Worm (Caenorhabditis elegans): ENCODE measurements around the gene clh-4.

DNA sequence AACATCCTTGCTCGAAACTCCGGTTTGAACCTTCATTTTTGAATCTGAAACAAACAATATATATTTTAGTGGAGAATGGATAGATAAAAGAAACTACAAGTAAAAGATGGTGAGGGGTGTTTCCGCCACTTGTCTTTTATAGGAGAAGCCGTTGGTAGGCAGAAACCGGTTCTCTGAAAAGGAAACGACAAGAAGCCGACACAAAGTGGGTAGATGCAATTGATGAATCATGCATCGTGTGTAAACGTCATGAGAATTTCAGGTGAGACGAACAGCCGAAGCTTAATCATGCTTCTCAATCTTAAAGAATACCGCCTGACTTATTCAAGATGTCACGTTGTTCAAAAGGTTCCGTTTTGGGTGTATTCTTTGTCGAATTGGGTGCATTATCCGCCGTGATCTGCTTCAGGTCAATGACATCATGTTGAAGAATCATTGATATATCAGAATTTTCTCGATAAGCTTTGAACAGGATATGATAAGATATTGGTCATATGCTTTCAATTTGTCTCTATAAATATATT is 1.8 kb upstream of the clh-4 start, which contains the start of gene R02E4.3:
- TF ChIP-seq nhr-237 (tag; optimal IDR thresholded peaks at IDR 0.05): no peak
- no peak for TF ChIP-seq crh-2 (tag; optimal IDR thresholded peaks at IDR 0.05)
- no peak for TF ChIP-seq mbf-1 (tag; optimal IDR thresholded peaks at IDR 0.05)
- TF ChIP-seq lin-13 (GFP tag; optimal IDR thresholded peaks at IDR 0.05): no peak
- no peak for TF ChIP-seq unc-62 (GFP tag; optimal IDR thresholded peaks at IDR 0.05)

All from whole organism, L2 larva.